Fruit fly (Drosophila melanogaster): ENCODE measurements around the gene Cdep.

Cdep gene

DNA sequence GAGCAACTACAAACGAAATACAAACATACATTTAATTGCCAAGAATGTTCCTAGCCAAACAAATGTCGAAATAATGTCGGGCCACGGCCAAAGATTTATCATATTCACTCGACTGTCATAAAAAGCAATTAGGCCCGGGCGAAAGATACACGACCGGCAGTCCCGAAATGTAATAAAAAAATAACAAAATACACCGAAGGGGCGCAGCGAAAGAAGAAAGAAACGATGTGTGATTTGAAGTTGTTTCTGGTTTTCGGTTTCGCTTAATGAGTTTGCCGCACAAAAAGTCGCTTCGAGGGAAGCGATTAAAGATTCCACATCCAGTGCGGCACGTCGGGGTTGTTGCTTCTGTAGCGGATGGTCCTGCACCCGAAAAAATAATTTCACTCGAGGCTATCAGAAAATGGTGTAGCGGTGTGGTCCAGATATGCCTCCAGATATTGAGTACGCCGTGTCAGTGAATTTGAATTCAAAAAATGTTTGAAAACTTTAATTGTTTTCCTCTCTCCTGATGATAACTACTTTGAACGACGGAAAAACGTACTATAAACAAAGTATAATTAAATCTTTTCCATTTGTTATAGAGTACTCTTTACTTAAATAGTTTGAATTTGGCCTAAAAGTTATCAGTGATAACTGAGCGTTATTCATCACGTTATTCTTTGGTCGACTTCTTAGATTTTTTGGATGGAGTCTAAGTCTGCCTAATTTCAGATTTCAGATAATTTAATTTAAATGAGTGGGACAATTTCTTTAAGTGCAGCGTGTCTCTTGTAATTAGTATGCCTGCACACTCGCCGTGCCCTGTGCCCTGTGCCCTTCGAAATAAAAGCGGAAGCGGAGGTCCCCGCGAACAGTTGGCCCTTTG lies 79.0 kb downstream of the Cdep start (continued):
- TF ChIP-seq Meics (GFP tag; optimal IDR thresholded peaks at IDR 0.05), result peak; percentile 6
- TF ChIP-seq B-H2 (GFP tag; optimal IDR thresholded peaks at IDR 0.05), result no peak
- TF ChIP-seq CG4328 (GFP tag; optimal IDR thresholded peaks at IDR 0.05), result no peak
- TF ChIP-seq pita (GFP tag; optimal IDR thresholded peaks at IDR 0.05), result no peak
- peak; percentile 44; the same call in 1 of the 2 replicates for TF ChIP-seq rib (GFP tag; IDR thresholded peaks at IDR 0.05)
- TF ChIP-seq CG8290 (GFP tag; optimal IDR thresholded peaks at IDR 0.05), result peak; percentile 27
- TF ChIP-seq CG8290 (tag; optimal IDR thresholded peaks at IDR 0.05), result peak in 1 of 2 experiments; percentile 9
- TF ChIP-seq bigmax (GFP tag; optimal IDR thresholded peaks at IDR 0.05), result no peak
- TF ChIP-seq Ets97D (GFP tag; optimal IDR thresholded peaks at IDR 0.05), result no peak
- TF ChIP-seq ci (GFP tag; IDR thresholded peaks at IDR 0.05), result no peak
- TF ChIP-seq slbo (GFP tag; IDR thresholded peaks at IDR 0.05), result no peak
- peak; percentile 29 for TF ChIP-seq gsb-n (tag; optimal IDR thresholded peaks at IDR 0.05)
- TF ChIP-seq Oaz (GFP tag; IDR thresholded peaks at IDR 0.05), result no peak
- TF ChIP-seq CG18011 (GFP tag; optimal IDR thresholded peaks at IDR 0.05), result no peak
- no peak for TF ChIP-seq usp (GFP tag; optimal IDR thresholded peaks at IDR 0.05)
- TF ChIP-seq onecut (GFP tag; IDR thresholded peaks at IDR 0.05), result 0 out of 2 replicates have a peak, but pooled peaks have one; percentile 25
- no peak for TF ChIP-seq E2f2 (GFP tag; IDR thresholded peaks at IDR 0.05)
- no peak for TF ChIP-seq Poxn (GFP tag; IDR thresholded peaks at IDR 0.05)
- no peak for TF ChIP-seq HmgD (GFP tag; optimal IDR thresholded peaks at IDR 0.05)
- TF ChIP-seq Fer1 (GFP tag; optimal IDR thresholded peaks at IDR 0.05), result no peak
- TF ChIP-seq crp (GFP tag; optimal IDR thresholded peaks at IDR 0.05), result no peak
- TF ChIP-seq hkb (optimal IDR thresholded peaks at IDR 0.05), result no peak
- TF ChIP-seq hkb (GFP tag; IDR thresholded peaks at IDR 0.05), result no peak
- peak; percentile 53 for TF ChIP-seq Asciz (GFP tag; optimal IDR thresholded peaks at IDR 0.05)
- no peak for TF ChIP-seq sr (GFP tag; IDR thresholded peaks at IDR 0.05)
- peak; percentile 40 for TF ChIP-seq CG3407 (GFP tag; optimal IDR thresholded peaks at IDR 0.05)
- TF ChIP-seq CG3838 (GFP tag; optimal IDR thresholded peaks at IDR 0.05), result peak; percentile 3
- TF ChIP-seq Stat92E (GFP tag; optimal IDR thresholded peaks at IDR 0.05), result peak in 1 of 3 experiments; percentile 16
- TF ChIP-seq MESR4 (GFP tag; optimal IDR thresholded peaks at IDR 0.05), result no peak
- peak; percentile 3 for TF ChIP-seq lab (GFP tag; optimal IDR thresholded peaks at IDR 0.05)
- TF ChIP-seq bowl (GFP tag; IDR thresholded peaks at IDR 0.05), result no peak
- TF ChIP-seq CG4707 (GFP tag; optimal IDR thresholded peaks at IDR 0.05), result no peak
- TF ChIP-seq Mad (GFP tag; optimal IDR thresholded peaks at IDR 0.05), result no peak
- TF ChIP-seq Atf-2 (GFP tag; optimal IDR thresholded peaks at IDR 0.05), result peak; percentile 61
- TF ChIP-seq CG9609 (GFP tag; optimal IDR thresholded peaks at IDR 0.05), result peak; percentile 46
- TF ChIP-seq run (tag; optimal IDR thresholded peaks at IDR 0.05), result no peak
- TF ChIP-seq shn (GFP tag; optimal IDR thresholded peaks at IDR 0.05), result peak; percentile 39
- TF ChIP-seq CG11398 (GFP tag; optimal IDR thresholded peaks at IDR 0.05), result peak; percentile 60
- TF ChIP-seq CG2129 (GFP tag; IDR thresholded peaks at IDR 0.05; ENCODE audit: partially characterized antibody), result no peak
- TF ChIP-seq cwo (GFP tag; optimal IDR thresholded peaks at IDR 0.05), result no peak
- TF ChIP-seq CG6254 (GFP tag; optimal IDR thresholded peaks at IDR 0.05), result peak; percentile 34
- no peak for TF ChIP-seq Optix (GFP tag; IDR thresholded peaks at IDR 0.05)
- no peak for TF ChIP-seq da (GFP tag; optimal IDR thresholded peaks at IDR 0.05)
- peak; percentile 58 for TF ChIP-seq fd96Cb (tag; optimal IDR thresholded peaks at IDR 0.05)
- peak in 1 of 2 experiments; percentile 64 for TF ChIP-seq Hr78 (GFP tag; optimal IDR thresholded peaks at IDR 0.05)
- no peak for TF ChIP-seq Dek (tag; optimal IDR thresholded peaks at IDR 0.05)
- TF ChIP-seq fru (optimal IDR thresholded peaks at IDR 0.05), result no peak
- TF ChIP-seq Hmr (GFP tag; optimal IDR thresholded peaks at IDR 0.05), result no peak
